Worm (Caenorhabditis elegans): Measurements from ENCODE around the gene bgal-2.

Gene bgal-2

ce11 chrX:6745515-6745914 lies 38.7 kb upstream of the bgal-2 start (continued):
- TF ChIP-seq pag-3 (tag; optimal IDR thresholded peaks at IDR 0.05; ENCODE audit: borderline replicate concordance, insufficient read depth) (no peak), zag-1 (tag; optimal IDR thresholded peaks at IDR 0.05) (no peak), egl-27 (tag; optimal IDR thresholded peaks at IDR 0.05) (peak in 1 of 2 experiments; percentile 33), nhr-237 (tag; optimal IDR thresholded peaks at IDR 0.05) (no peak), nhr-47 (tag; optimal IDR thresholded peaks at IDR 0.05) (no peak), lin-14 (GFP tag; optimal IDR thresholded peaks at IDR 0.05) (peak; percentile 68), nhr-71 (tag; optimal IDR thresholded peaks at IDR 0.05) (peak; percentile 69), dpl-1 (GFP tag; optimal IDR thresholded peaks at IDR 0.05) (no peak), F16B12.6 (tag; optimal IDR thresholded peaks at IDR 0.05) (no peak), nhr-76 (tag; optimal IDR thresholded peaks at IDR 0.05) (no peak), ceh-8 (GFP tag; optimal IDR thresholded peaks at IDR 0.05) (no peak), ztf-11 (tag; optimal IDR thresholded peaks at IDR 0.05) (no peak), ceh-63 (GFP tag; optimal IDR thresholded peaks at IDR 0.05) (peak; percentile 15), nhr-19 (GFP tag; conservative IDR thresholded peaks at IDR 0.05) (peak; percentile 60), egl-13 (tag; optimal IDR thresholded peaks at IDR 0.05) (no peak), elt-3 (tag; optimal IDR thresholded peaks at IDR 0.05) (peak in 1 of 6 experiments; percentile 7), ceh-82 (tag; optimal IDR thresholded peaks at IDR 0.05) (peak in 1 of 3 experiments; percentile 3), blmp-1 (tag; optimal IDR thresholded peaks at IDR 0.05) (peak; percentile 32), nhr-11 (tag; optimal IDR thresholded peaks at IDR 0.05) (no peak), rnt-1 (tag; optimal IDR thresholded peaks at IDR 0.05) (peak; percentile 69), swsn-7 (tag; optimal IDR thresholded peaks at IDR 0.05) (no peak), unc-86 (tag; optimal IDR thresholded peaks at IDR 0.05) (no peak), lir-3 (tag; optimal IDR thresholded peaks at IDR 0.05; ENCODE audit: poor library complexity) (no peak), nhr-20 (tag; optimal IDR thresholded peaks at IDR 0.05) (peak; percentile 46), mep-1 (tag; optimal IDR thresholded peaks at IDR 0.05) (peak; percentile 21), lin-39 (tag; optimal IDR thresholded peaks at IDR 0.05) (no peak), vab-15 (tag; optimal IDR thresholded peaks at IDR 0.05) (no peak), nhr-12 (tag; optimal IDR thresholded peaks at IDR 0.05) (no peak), dsc-1 (tag; optimal IDR thresholded peaks at IDR 0.05) (peak; percentile 75), ceh-88 (GFP tag; IDR thresholded peaks at IDR 0.05) (no peak), nhr-28 (tag; optimal IDR thresholded peaks at IDR 0.05) (no peak), nhr-77 (tag; optimal IDR thresholded peaks at IDR 0.05) (no peak), tbx-2 (tag; optimal IDR thresholded peaks at IDR 0.05) (no peak), mdl-1 (tag; optimal IDR thresholded peaks at IDR 0.05) (no peak)

- TF ChIP-seq lir-3 (tag; optimal IDR thresholded peaks at IDR 0.05; ENCODE audit: poor library complexity): no peak
- no peak for TF ChIP-seq F16B12.6 (tag; optimal IDR thresholded peaks at IDR 0.05)
- no peak for TF ChIP-seq pqm-1 (tag; optimal IDR thresholded peaks at IDR 0.05)
- peak; percentile 68 for TF ChIP-seq nhr-85 (tag)
- peak; percentile 28 for TF ChIP-seq lin-14 (GFP tag; optimal IDR thresholded peaks at IDR 0.05)
- no peak for TF ChIP-seq skn-1 (tag; optimal IDR thresholded peaks at IDR 0.05)
- no peak for TF ChIP-seq egl-13 (tag; optimal IDR thresholded peaks at IDR 0.05)
- TF ChIP-seq nhr-19 (GFP tag; conservative IDR thresholded peaks at IDR 0.05): no peak
- TF ChIP-seq nhr-20 (tag; optimal IDR thresholded peaks at IDR 0.05): no peak
- no peak for TF ChIP-seq nhr-12 (tag; optimal IDR thresholded peaks at IDR 0.05)
- no peak for TF ChIP-seq swsn-7 (tag; optimal IDR thresholded peaks at IDR 0.05)
- peak; percentile 29 for TF ChIP-seq nhr-71 (tag; optimal IDR thresholded peaks at IDR 0.05)
- TF ChIP-seq blmp-1 (tag; optimal IDR thresholded peaks at IDR 0.05): peak; percentile 2
- TF ChIP-seq aha-1 (tag; optimal IDR thresholded peaks at IDR 0.05): no peak
- no peak for TF ChIP-seq lin-35 (GFP tag; optimal IDR thresholded peaks at IDR 0.05)
- no peak for TF ChIP-seq pag-3 (tag; optimal IDR thresholded peaks at IDR 0.05; ENCODE audit: borderline replicate concordance, insufficient read depth)
- no peak for TF ChIP-seq zip-4 (GFP tag; optimal IDR thresholded peaks at IDR 0.05)
- TF ChIP-seq ztf-11 (tag; optimal IDR thresholded peaks at IDR 0.05): no peak
- no peak for TF ChIP-seq dsc-1 (tag; optimal IDR thresholded peaks at IDR 0.05)
- no peak for TF ChIP-seq nhr-76 (tag; optimal IDR thresholded peaks at IDR 0.05)
- no peak for TF ChIP-seq C34B4.2 (tag; optimal IDR thresholded peaks at IDR 0.05)
- TF ChIP-seq jun-1 (tag; optimal IDR thresholded peaks at IDR 0.05): no peak
Observed at ce11 chrX:6746849-6747248, 37.4 kb upstream of the bgal-2 start.

Measured in whole organism, L1 larva.